Worm (Caenorhabditis elegans): ENCODE measurements around the gene nhr-190.

The nhr-190 gene

DNA sequence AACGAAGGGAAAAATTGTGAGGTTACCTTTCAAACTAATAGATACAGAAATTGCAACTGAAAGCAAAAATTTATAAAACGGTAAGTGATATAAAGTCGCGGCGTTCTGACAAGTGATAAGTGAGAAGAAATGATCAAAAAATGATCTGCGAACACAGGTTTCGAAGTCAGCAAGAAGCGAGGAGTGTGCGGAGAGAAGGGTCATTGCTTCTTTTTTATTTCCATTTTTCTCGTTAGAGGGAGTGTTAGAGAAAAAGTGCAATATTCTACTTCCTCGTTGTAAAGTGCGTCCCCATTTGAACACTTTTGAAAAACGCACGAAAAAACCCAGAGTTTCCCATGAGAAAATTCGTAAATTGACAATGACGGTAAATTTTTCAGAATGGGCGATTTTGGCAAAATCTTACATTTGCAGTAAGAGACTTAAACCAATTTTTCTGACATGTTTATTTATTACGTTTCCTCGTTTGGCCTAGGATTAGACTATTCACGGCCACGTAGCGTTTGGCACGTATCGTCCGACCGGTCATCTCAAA, 33.9 kb upstream of the nhr-190 start, which contains the start of the genes fbxa-72 and srx-21:
TSS of gene fbxa-72 (minus strand) at position 204 of the 535 bp plus-strand sequence.
TSS of gene srx-21 (plus strand) at position 485 of the 535 bp plus-strand sequence.
- TF ChIP-seq ztf-1 (GFP tag; conservative IDR thresholded peaks at IDR 0.05) = no peak
- TF ChIP-seq fos-1 (tag; optimal IDR thresholded peaks at IDR 0.05) = peak; percentile 70
- no peak for TF ChIP-seq nhr-77 (tag; optimal IDR thresholded peaks at IDR 0.05)
- no peak for TF ChIP-seq crh-2 (tag; optimal IDR thresholded peaks at IDR 0.05)
- TF ChIP-seq egl-27 (tag; optimal IDR thresholded peaks at IDR 0.05) = no peak
- TF ChIP-seq nhr-25 (tag; optimal IDR thresholded peaks at IDR 0.05) = peak; percentile 42
- TF ChIP-seq snpc-4 (tag; optimal IDR thresholded peaks at IDR 0.05) = no peak

DNA sequence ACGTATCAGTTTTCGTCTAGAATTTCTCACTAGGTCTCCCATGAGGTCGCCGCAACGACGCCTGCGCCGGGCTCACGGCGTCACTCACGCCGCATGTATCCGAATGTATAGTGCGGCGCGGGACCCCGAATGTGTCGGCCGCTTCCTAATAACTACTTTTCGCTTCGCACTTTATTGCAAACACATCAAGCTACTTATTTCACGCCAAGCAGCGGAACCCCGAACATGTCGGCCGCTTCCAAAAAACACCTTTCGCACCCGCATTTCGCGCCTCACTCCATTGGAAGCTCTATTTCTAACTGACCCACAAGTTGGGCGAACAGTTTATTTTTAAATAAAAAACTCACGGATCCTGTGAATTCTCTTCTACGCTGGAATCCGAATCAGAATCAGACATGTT, 33.4 kb upstream of the nhr-190 start:
- no peak for TF ChIP-seq nhr-23 (tag; optimal IDR thresholded peaks at IDR 0.05)
- TF ChIP-seq ama-1 (optimal IDR thresholded peaks at IDR 0.05) = no peak
- peak; percentile 38 for TF ChIP-seq snpc-4 (tag; optimal IDR thresholded peaks at IDR 0.05)

DNA sequence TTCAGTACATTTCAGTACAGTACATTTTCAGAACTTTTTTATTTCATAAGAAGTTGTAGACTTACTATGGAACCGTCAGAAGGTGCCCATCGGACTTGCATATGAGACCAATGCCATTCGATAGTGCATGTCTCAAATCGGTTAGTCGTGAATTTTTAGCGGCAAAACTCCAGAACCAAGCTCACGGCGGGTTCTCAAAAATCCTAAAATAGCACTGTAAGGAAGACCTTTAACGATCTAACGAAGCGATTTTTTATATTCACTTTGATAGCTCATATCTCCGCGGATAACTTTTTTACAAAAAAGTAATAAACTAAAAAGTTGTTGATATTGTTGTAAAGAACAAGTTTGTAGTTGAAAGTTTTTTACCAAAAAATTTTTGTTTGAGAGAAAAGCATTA, 31.5 kb upstream of the nhr-190 start, which contains the start of gene sru-25:
TSS of gene sru-25 (minus strand) at position 101 of the 400 bp plus-strand sequence.
- TF ChIP-seq dmd-4 (tag; optimal IDR thresholded peaks at IDR 0.05) (no peak), sma-3 (GFP tag; optimal IDR thresholded peaks at IDR 0.05) (no peak), unc-55 (GFP tag; optimal IDR thresholded peaks at IDR 0.05) (no peak), mab-5 (tag; optimal IDR thresholded peaks at IDR 0.05) (no peak), sma-9 (GFP tag; optimal IDR thresholded peaks at IDR 0.05) (no peak), sma-9 (tag; optimal IDR thresholded peaks at IDR 0.05) (no peak), ceh-82 (tag; optimal IDR thresholded peaks at IDR 0.05) (no peak), blmp-1 (tag; optimal IDR thresholded peaks at IDR 0.05; ENCODE audit: insufficient read depth) (no peak), crh-2 (tag; optimal IDR thresholded peaks at IDR 0.05) (no peak), R02D3.7 (tag; optimal IDR thresholded peaks at IDR 0.05) (no peak), unc-62 (GFP tag; optimal IDR thresholded peaks at IDR 0.05) (no peak)

DNA sequence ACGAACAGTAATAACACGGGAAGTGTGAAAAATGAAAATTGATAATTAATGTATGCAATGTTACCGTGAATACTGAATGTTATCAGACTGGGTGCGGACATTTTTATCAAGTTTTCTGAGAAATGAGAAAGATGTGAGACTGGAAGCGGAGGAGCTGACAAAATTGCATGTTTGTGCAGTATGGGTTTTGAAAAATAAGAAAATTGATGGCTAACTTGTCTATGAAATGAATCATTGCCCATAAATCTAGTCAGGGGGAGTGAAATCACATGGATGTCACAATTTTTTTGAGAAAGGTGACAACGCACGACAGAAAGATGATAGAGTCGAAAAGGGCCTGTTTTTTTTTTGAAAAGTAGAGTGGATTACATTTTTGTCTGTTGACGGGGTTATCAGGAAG, 28.6 kb upstream of the nhr-190 start, which contains the start of gene sru-24:
TSS of gene sru-24 (minus strand) at position 101 of the 400 bp plus-strand sequence.
- TF ChIP-seq Y55F3AM.14 (GFP tag; optimal IDR thresholded peaks at IDR 0.05) = no peak
- no peak for TF ChIP-seq peb-1 (tag; optimal IDR thresholded peaks at IDR 0.05)
- TF ChIP-seq zag-1 (tag; optimal IDR thresholded peaks at IDR 0.05) = no peak
- TF ChIP-seq nhr-23 (tag; optimal IDR thresholded peaks at IDR 0.05) = no peak
- no peak for TF ChIP-seq sma-9 (GFP tag; optimal IDR thresholded peaks at IDR 0.05)
- no peak for TF ChIP-seq sma-9 (tag; optimal IDR thresholded peaks at IDR 0.05)
- TF ChIP-seq nhr-11 (tag; optimal IDR thresholded peaks at IDR 0.05) = no peak
- TF ChIP-seq blmp-1 (tag; optimal IDR thresholded peaks at IDR 0.05; ENCODE audit: insufficient read depth) = no peak
- no peak for TF ChIP-seq C34F6.9 (tag; optimal IDR thresholded peaks at IDR 0.05)
- no peak for TF ChIP-seq elt-3 (tag; optimal IDR thresholded peaks at IDR 0.05)
- no peak for TF ChIP-seq unc-39 (tag; optimal IDR thresholded peaks at IDR 0.05)
- no peak for TF ChIP-seq alr-1 (tag; optimal IDR thresholded peaks at IDR 0.05)
- no peak for TF ChIP-seq unc-62 (GFP tag; optimal IDR thresholded peaks at IDR 0.05)
- no peak for TF ChIP-seq fos-1 (tag; optimal IDR thresholded peaks at IDR 0.05)
- no peak for TF ChIP-seq dmd-4 (tag; optimal IDR thresholded peaks at IDR 0.05)

DNA sequence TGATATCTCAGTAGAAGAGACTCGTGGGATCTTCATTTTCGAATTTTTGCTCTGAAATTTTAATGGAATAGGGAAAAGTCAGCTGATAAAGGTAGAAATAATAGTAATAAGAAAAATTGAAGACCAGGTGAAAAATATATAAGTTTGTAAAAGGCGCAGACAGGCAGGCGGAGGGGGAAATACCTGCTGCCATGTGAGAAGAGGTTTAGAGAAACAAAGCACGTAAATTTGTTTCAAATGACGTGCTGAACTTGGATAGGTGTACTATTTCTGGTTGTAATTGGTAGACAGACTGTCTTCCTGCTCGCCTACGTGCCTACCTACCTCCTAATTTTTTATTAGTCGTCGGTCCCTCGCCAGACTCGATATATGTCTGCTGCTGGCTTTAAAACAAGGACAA, 24.7 kb upstream of the nhr-190 start, which contains the start of gene nhr-180:
TSS of gene nhr-180 (minus strand) at position 52 of the 400 bp plus-strand sequence.
- no peak for TF ChIP-seq unc-39 (tag; optimal IDR thresholded peaks at IDR 0.05)
- TF ChIP-seq nhr-11 (tag; optimal IDR thresholded peaks at IDR 0.05) = no peak
- no peak for TF ChIP-seq skn-1 (tag; optimal IDR thresholded peaks at IDR 0.05)
- no peak for TF ChIP-seq nhr-23 (tag; optimal IDR thresholded peaks at IDR 0.05)
- peak; percentile 76 for TF ChIP-seq sma-9 (GFP tag; optimal IDR thresholded peaks at IDR 0.05)
- TF ChIP-seq sma-9 (tag; optimal IDR thresholded peaks at IDR 0.05) = no peak
- no peak for TF ChIP-seq nhr-6 (tag; optimal IDR thresholded peaks at IDR 0.05)

DNA sequence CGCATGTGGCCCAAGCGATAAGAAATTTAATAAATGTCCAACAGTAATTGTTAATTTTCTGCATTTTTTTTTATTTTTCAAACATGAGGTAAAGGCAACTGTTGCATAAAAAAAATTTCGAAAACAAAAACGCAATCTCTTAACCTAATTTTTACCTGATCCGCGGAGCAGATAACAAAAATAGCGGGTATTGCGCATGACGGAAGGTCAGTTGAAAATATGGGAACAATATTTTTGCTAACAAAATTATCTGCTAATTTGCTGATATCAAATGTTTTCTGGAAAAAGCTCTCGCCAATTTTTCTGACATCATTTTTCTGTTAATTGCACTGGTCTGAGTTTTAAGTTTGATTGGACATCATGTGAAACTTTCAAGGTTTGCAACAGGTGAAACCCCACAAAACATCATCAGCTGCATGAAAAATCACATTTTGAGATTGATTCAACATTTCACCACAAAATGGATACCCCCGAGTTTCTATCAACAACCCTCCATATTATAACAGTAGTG, 21.7 kb upstream of the nhr-190 start, which contains the start of the genes F31F4.11 and srh-266:
TSS of gene F31F4.11 (minus strand) at position 101 of the 511 bp plus-strand sequence.
TSS of gene srh-266 (plus strand) at position 461 of the 511 bp plus-strand sequence.
- TF ChIP-seq lin-13 (GFP tag; optimal IDR thresholded peaks at IDR 0.05) = no peak
- no peak for TF ChIP-seq mab-5 (tag; optimal IDR thresholded peaks at IDR 0.05)
- TF ChIP-seq sma-9 (GFP tag; optimal IDR thresholded peaks at IDR 0.05) = no peak
- TF ChIP-seq sma-9 (tag; optimal IDR thresholded peaks at IDR 0.05) = no peak
- TF ChIP-seq fos-1 (tag; optimal IDR thresholded peaks at IDR 0.05) = no peak
- no peak for TF ChIP-seq ceh-82 (tag; optimal IDR thresholded peaks at IDR 0.05)
- TF ChIP-seq nhr-11 (tag; optimal IDR thresholded peaks at IDR 0.05) = no peak
- TF ChIP-seq mbf-1 (tag; optimal IDR thresholded peaks at IDR 0.05) = no peak
- TF ChIP-seq nhr-237 (tag; optimal IDR thresholded peaks at IDR 0.05) = no peak
